Fruit fly (Drosophila melanogaster): ENCODE measurements around the gene ATPsyngamma.

- no peak for TF ChIP-seq ovo (GFP tag; optimal IDR thresholded peaks at IDR 0.05)
- TF ChIP-seq CG33017 (tag; optimal IDR thresholded peaks at IDR 0.05) = peak; percentile 80
Observed at dm6 chr3R:29717519-29717918, 31.4 kb downstream of the ATPsyngamma start.

Data from whole organism, adult.